Worm (Caenorhabditis elegans) whole organism, midembryonic: ENCODE measurements around the gene map-1.

Experiments
- cog-1 ChIP-seq: sonication (generic microtip); optimal IDR thresholded peaks from 2 replicates; lab custom pipeline; 2016; ENCODE audit warnings: missing genetic modification characterization, missing compliant biosample characterization
- tab-1 ChIP-seq: fragments of 200-800 bp; sonication (Bioruptor generic); IDR thresholded peaks from 2 replicates; pipeline ENCODE4 v1.3.6; 2022; ENCODE audit warnings: missing genetic modification characterization, missing compliant biosample characterization

ce11 chrIV:3736244-3736643, 49.6 kb upstream of the map-1 start:
- no peak for TF ChIP-seq cog-1 (tag; lab: Kevin White, UChicago)
- no peak for TF ChIP-seq tab-1 (GFP tag; lab: Robert Waterston, UW)
